Fruit fly (Drosophila melanogaster) whole organism, prepupa: ENCODE measurements around the gene tbc.

Experiments
- Blimp-1 ChIP-seq: fragments of 200-800 bp; sonication (Bioruptor generic); optimal IDR thresholded peaks from 3 replicates; lab custom pipeline; 2017; ENCODE audit warnings: missing biosample characterization, missing genetic modification characterization, mild to moderate bottlenecking, moderate library complexity, missing genetic modification reagents
- CG10631 ChIP-seq: fragments of 200-800 bp; sonication (Bioruptor generic); optimal IDR thresholded peaks from 2 replicates; lab custom pipeline; 2016; ENCODE audit warnings: missing biosample characterization, missing genetic modification characterization
- CG10669 ChIP-seq: fragments of 200-800 bp; sonication (Bioruptor generic); optimal IDR thresholded peaks from 3 replicates; lab custom pipeline; 2018; ENCODE audit warnings: missing biosample characterization, mild to moderate bottlenecking, missing genetic modification characterization, moderate library complexity
- CG11294 ChIP-seq: fragments of 200-800 bp; sonication (Bioruptor generic); IDR thresholded peaks from 2 replicates; pipeline ENCODE4 v1.3.6; 2022; ENCODE audit warnings: missing biosample characterization, missing genetic modification characterization
- CG11762 ChIP-seq: fragments of 200-800 bp; sonication (Bioruptor generic); optimal IDR thresholded peaks from 3 replicates; lab custom pipeline; 2016; ENCODE audit warnings: missing biosample characterization, missing genetic modification characterization; ENCODE audit not compliant: insufficient read depth
- CG11902 ChIP-seq: fragments of 200-800 bp; sonication (Bioruptor generic); optimal IDR thresholded peaks from 3 replicates; lab custom pipeline; 2016; ENCODE audit warnings: missing biosample characterization, missing genetic modification characterization
- CG15336 ChIP-seq: fragments of 200-800 bp; sonication (Bioruptor generic); IDR thresholded peaks from 2 replicates; pipeline ENCODE4 v1.3.6; 2022; ENCODE audit warnings: missing biosample characterization, missing genetic modification characterization
- CG1621 ChIP-seq: fragments of 200-800 bp; sonication (Bioruptor generic); optimal IDR thresholded peaks from 3 replicates; lab custom pipeline; 2018; ENCODE audit warnings: missing biosample characterization, mild to moderate bottlenecking, missing genetic modification characterization
- CG16779 ChIP-seq: fragments of 200-800 bp; sonication (Bioruptor generic); optimal IDR thresholded peaks from 3 replicates; lab custom pipeline; 2017; ENCODE audit warnings: missing biosample characterization, mild to moderate bottlenecking, missing genetic modification characterization
- CG3032 ChIP-seq: fragments of 200-800 bp; optimal IDR thresholded peaks from 2 replicates; lab custom pipeline; 2019; ENCODE audit warnings: missing biosample characterization, mild to moderate bottlenecking, missing genetic modification characterization, moderate library complexity
- CG32006 ChIP-seq: fragments of 200-800 bp; sonication (Bioruptor generic); optimal IDR thresholded peaks from 3 replicates; lab custom pipeline; 2017; ENCODE audit warnings: missing biosample characterization, mild to moderate bottlenecking, missing genetic modification characterization
- CG34406 ChIP-seq: fragments of 200-800 bp; sonication (Bioruptor generic); optimal IDR thresholded peaks from 3 replicates; lab custom pipeline; 2016; ENCODE audit warnings: missing biosample characterization, missing genetic modification characterization
- CG3919 ChIP-seq: fragments of 200-800 bp; sonication (Bioruptor generic); optimal IDR thresholded peaks from 3 replicates; lab custom pipeline; 2016; ENCODE audit warnings: missing biosample characterization, missing genetic modification characterization
- CG4318 ChIP-seq: fragments of 200-800 bp; sonication (Bioruptor generic); optimal IDR thresholded peaks from 3 replicates; lab custom pipeline; 2017; ENCODE audit warnings: missing biosample characterization, mild to moderate bottlenecking, missing genetic modification characterization
- CG6276 ChIP-seq: fragments of 200-800 bp; sonication (Bioruptor generic); optimal IDR thresholded peaks from 2 replicates; lab custom pipeline; 2017; ENCODE audit warnings: missing biosample characterization, mild to moderate bottlenecking, missing genetic modification characterization
- CG6792 ChIP-seq: fragments of 200-800 bp; sonication (Bioruptor generic); optimal IDR thresholded peaks from 3 replicates; lab custom pipeline; 2016; ENCODE audit warnings: missing biosample characterization, missing genetic modification characterization
- CG6808 ChIP-seq: fragments of 200-800 bp; sonication (Bioruptor generic); optimal IDR thresholded peaks from 3 replicates; lab custom pipeline; 2017; ENCODE audit warnings: missing biosample characterization, missing genetic modification characterization, mild to moderate bottlenecking, moderate library complexity, missing genetic modification reagents
- CG6854 ChIP-seq: fragments of 200-800 bp; sonication (Bioruptor generic); optimal IDR thresholded peaks from 2 replicates; lab custom pipeline; 2017; ENCODE audit warnings: missing biosample characterization, mild to moderate bottlenecking, missing genetic modification characterization
- CG7368 ChIP-seq: fragments of 200-800 bp; sonication (Bioruptor generic); optimal IDR thresholded peaks from 3 replicates; lab custom pipeline; 2016; ENCODE audit warnings: missing biosample characterization, missing genetic modification characterization
- CG8319 ChIP-seq: fragments of 200-800 bp; sonication (Bioruptor generic); optimal IDR thresholded peaks from 3 replicates; lab custom pipeline; 2016; ENCODE audit warnings: missing biosample characterization, missing genetic modification characterization
- CG8632 ChIP-seq: fragments of 200-800 bp; sonication (Bioruptor generic); optimal IDR thresholded peaks from 3 replicates; lab custom pipeline; 2016; ENCODE audit warnings: missing biosample characterization, missing genetic modification characterization
- Eip75B ChIP-seq: fragments of 200-800 bp; sonication (Bioruptor generic); optimal IDR thresholded peaks from 3 replicates; lab custom pipeline; 2016; ENCODE audit warnings: missing biosample characterization, missing genetic modification characterization
- Eip78C ChIP-seq: fragments of 200-800 bp; sonication (Bioruptor generic); peaks from one replicate; lab custom pipeline; 2016; ENCODE audit warnings: missing biosample characterization, missing genetic modification characterization
- Hr38 ChIP-seq: sonication (Bioruptor generic); optimal IDR thresholded peaks from 2 replicates; lab custom pipeline; 2016; ENCODE audit warnings: missing biosample characterization, missing genetic modification characterization
- Lpt ChIP-seq: fragments of 200-800 bp; sonication (Bioruptor generic); optimal IDR thresholded peaks from 3 replicates; lab custom pipeline; 2016; ENCODE audit warnings: missing biosample characterization, missing genetic modification characterization
- Met ChIP-seq: fragments of 200-800 bp; sonication (Bioruptor generic); optimal IDR thresholded peaks from 3 replicates; lab custom pipeline; 2016; ENCODE audit warnings: missing biosample characterization, missing genetic modification characterization
- OdsH ChIP-seq: fragments of 200-800 bp; sonication (Bioruptor generic); optimal IDR thresholded peaks from 3 replicates; lab custom pipeline; 2016; ENCODE audit warnings: missing biosample characterization, missing genetic modification characterization
- Smox ChIP-seq: fragments of 200-800 bp; sonication (Bioruptor generic); optimal IDR thresholded peaks from 3 replicates; lab custom pipeline; 2016; ENCODE audit warnings: missing biosample characterization, missing genetic modification characterization
- Sox102F ChIP-seq: fragments of 200-800 bp; sonication (Bioruptor generic); optimal IDR thresholded peaks from 2 replicates; lab custom pipeline; 2016; ENCODE audit warnings: missing biosample characterization, mild to moderate bottlenecking, missing genetic modification characterization
- achi ChIP-seq: fragments of 200-800 bp; sonication (Bioruptor generic); optimal IDR thresholded peaks from 3 replicates; lab custom pipeline; 2016; ENCODE audit warnings: missing biosample characterization, missing genetic modification characterization
- cyc ChIP-seq: fragments of 200-800 bp; sonication (Bioruptor generic); optimal IDR thresholded peaks from 3 replicates; lab custom pipeline; 2016; ENCODE audit warnings: missing biosample characterization, missing genetic modification characterization
- dac ChIP-seq: fragments of 200-800 bp; sonication (Bioruptor generic); optimal IDR thresholded peaks from 2 replicates; lab custom pipeline; 2017; ENCODE audit warnings: missing biosample characterization, mild to moderate bottlenecking, missing genetic modification characterization
- dsx ChIP-seq: fragments of 200-800 bp; optimal IDR thresholded peaks from 3 replicates; lab custom pipeline; 2019; ENCODE audit warnings: missing biosample characterization, mild to moderate bottlenecking, missing genetic modification characterization, moderate library complexity; ENCODE audit not compliant: poor library complexity, severe bottlenecking
- esn ChIP-seq: fragments of 200-800 bp; sonication (Bioruptor generic); optimal IDR thresholded peaks from 2 replicates; lab custom pipeline; 2016; ENCODE audit warnings: missing biosample characterization, mild to moderate bottlenecking, missing genetic modification characterization, moderate library complexity
- fd59A ChIP-seq: fragments of 200-800 bp; sonication (Bioruptor generic); optimal IDR thresholded peaks from 2 replicates; lab custom pipeline; 2017; ENCODE audit warnings: missing biosample characterization, mild to moderate bottlenecking, missing genetic modification characterization, missing genetic modification reagents
- fd85E ChIP-seq: fragments of 200-800 bp; sonication (Bioruptor generic); optimal IDR thresholded peaks from 3 replicates; lab custom pipeline; 2016; ENCODE audit warnings: missing biosample characterization, missing genetic modification characterization
- fkh ChIP-seq: fragments of 200-800 bp; sonication (Bioruptor generic); optimal IDR thresholded peaks from 3 replicates; lab custom pipeline; 2017; ENCODE audit warnings: missing biosample characterization, mild to moderate bottlenecking, missing genetic modification characterization, moderate library complexity
- lz ChIP-seq: fragments of 200-800 bp; sonication (Bioruptor generic); optimal IDR thresholded peaks from 3 replicates; lab custom pipeline; 2016; ENCODE audit warnings: missing biosample characterization, missing genetic modification characterization
- net ChIP-seq: fragments of 200-800 bp; sonication (Bioruptor generic); optimal IDR thresholded peaks from 3 replicates; lab custom pipeline; 2016; ENCODE audit warnings: missing biosample characterization, missing genetic modification characterization
- pdm3 ChIP-seq: fragments of 200-800 bp; sonication (Bioruptor generic); optimal IDR thresholded peaks from 3 replicates; lab custom pipeline; 2016; ENCODE audit warnings: missing biosample characterization, missing genetic modification characterization
- spab ChIP-seq: fragments of 200-800 bp; sonication (Bioruptor generic); optimal IDR thresholded peaks from 2 replicates; lab custom pipeline; 2017; ENCODE audit warnings: missing biosample characterization, mild to moderate bottlenecking, missing genetic modification characterization, missing genetic modification reagents
- ss ChIP-seq, 2 experiments: fragments of 200-800 bp; sonication (Bioruptor generic); optimal IDR thresholded peaks; 2 replicates in 1 of 2; 3 replicates in 1 of 2; lab custom pipeline; 2017 to 2018; ENCODE audit warnings: mild to moderate bottlenecking in 2 of 2, missing biosample characterization in 2 of 2, missing genetic modification characterization in 2 of 2, moderate library complexity in 1 of 2
- svp ChIP-seq: fragments of 200-800 bp; sonication (Bioruptor generic); peaks from one replicate; lab custom pipeline; 2016; ENCODE audit warnings: missing biosample characterization, missing genetic modification characterization
- topi ChIP-seq: fragments of 200-800 bp; sonication (Bioruptor generic); optimal IDR thresholded peaks from 3 replicates; lab custom pipeline; 2016; ENCODE audit warnings: missing biosample characterization, missing genetic modification characterization
- vri ChIP-seq: fragments of 200-800 bp; sonication (Bioruptor generic); optimal IDR thresholded peaks from 3 replicates; lab custom pipeline; 2016; ENCODE audit warnings: missing biosample characterization, mild to moderate bottlenecking, missing genetic modification characterization

tbc gene

DNA sequence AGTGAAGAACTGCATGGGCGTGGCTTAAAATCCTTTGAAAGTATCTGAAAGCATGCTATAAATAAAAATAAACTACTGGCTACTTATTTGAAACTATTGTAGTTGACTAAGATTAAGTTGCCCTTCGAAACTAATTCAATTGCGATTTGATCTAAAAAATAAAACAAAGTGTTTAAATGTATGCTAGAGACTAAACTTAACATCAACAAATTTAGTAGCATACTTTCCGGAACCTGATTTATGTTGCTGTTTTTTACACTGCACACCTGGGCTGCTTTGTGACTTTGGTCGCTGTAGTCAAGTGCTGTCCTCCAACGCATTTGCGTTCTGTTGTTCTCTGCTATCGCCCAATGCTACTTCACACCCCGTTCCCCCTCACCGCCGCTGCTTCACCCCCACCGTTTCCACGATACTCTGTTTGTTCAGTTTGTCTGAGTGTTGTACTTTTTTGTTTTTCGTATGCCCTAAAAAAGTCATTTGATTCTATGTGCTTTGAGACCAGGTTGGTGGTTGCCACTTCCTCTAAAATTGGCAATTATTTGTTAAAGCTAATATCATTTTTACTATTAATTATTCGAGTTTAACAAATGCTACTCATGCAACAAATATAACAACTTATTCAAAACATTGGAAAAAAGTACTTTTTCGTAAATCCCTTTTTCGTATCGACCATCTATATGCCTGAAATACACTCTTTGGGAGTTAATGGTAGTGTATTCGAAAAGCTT, 53.8 kb downstream of the tbc start (continued):
- TF ChIP-seq fd85E (no peak), Eip75B (peak; percentile 37), Sox102F (GFP tag; lab: Kevin White, UChicago) (peak; percentile 57), esn (GFP tag; lab: Kevin White, UChicago) (peak; percentile 66), CG6854 (GFP tag; lab: Kevin White, UChicago) (no peak), Met (GFP tag; lab: Kevin White, UChicago) (peak; percentile 68), Lpt (GFP tag; lab: Kevin White, UChicago) (no peak), CG8319 (no peak), CG6276 (GFP tag; lab: Kevin White, UChicago) (peak; percentile 18), CG6808 (GFP tag; lab: Kevin White, UChicago) (peak; percentile 9), CG4318 (GFP tag; lab: Kevin White, UChicago) (no peak), CG10631 (GFP tag; lab: Kevin White, UChicago) (peak; percentile 50)

DNA sequence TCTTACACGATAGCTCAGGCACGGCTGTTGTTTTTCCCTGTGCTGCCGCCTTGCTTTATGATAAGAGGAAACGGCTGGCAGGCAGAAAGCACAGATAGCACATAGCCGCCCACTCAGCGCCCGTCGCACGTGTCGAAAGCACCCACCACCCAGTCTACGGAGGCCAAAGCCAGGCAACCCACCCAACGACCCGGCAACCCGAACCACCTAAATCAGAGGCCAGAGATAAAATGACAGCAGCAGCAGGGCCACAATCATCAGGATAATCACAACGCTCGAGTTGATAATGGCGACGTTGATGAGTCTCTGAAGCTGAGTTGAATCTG, 54.3 kb downstream of the tbc start:
- TF ChIP-seq Met (GFP tag; lab: Kevin White, UChicago), result peak; percentile 7
- no peak for TF ChIP-seq dac (GFP tag; lab: Kevin White, UChicago)
- TF ChIP-seq dsx (GFP tag; lab: Kevin White, UChicago), result no peak
- peak; percentile 98 for TF ChIP-seq svp (GFP tag; lab: Kevin White, UChicago)
- TF ChIP-seq Eip78C (GFP tag; lab: Kevin White, UChicago), result no peak
- TF ChIP-seq Lpt (GFP tag; lab: Kevin White, UChicago), result no peak
- TF ChIP-seq CG32006 (GFP tag; lab: Kevin White, UChicago), result peak; percentile 2
- TF ChIP-seq CG3032 (tag; lab: Kevin White, UChicago), result no peak
- TF ChIP-seq esn (GFP tag; lab: Kevin White, UChicago), result no peak
- TF ChIP-seq CG3919 (GFP tag; lab: Kevin White, UChicago), result no peak
- no peak for TF ChIP-seq Hr38 (GFP tag; lab: Kevin White, UChicago)
- no peak for TF ChIP-seq CG16779
- no peak for TF ChIP-seq spab
- no peak for TF ChIP-seq Smox (GFP tag; lab: Kevin White, UChicago)
- TF ChIP-seq Sox102F (GFP tag; lab: Kevin White, UChicago), result no peak
- TF ChIP-seq pdm3, result no peak
- TF ChIP-seq fd59A (GFP tag; lab: Kevin White, UChicago), result no peak
- no peak for TF ChIP-seq topi
- TF ChIP-seq CG6276 (GFP tag; lab: Kevin White, UChicago), result no peak
- no peak for TF ChIP-seq CG4318 (GFP tag; lab: Kevin White, UChicago)
- no peak for TF ChIP-seq CG10669 (GFP tag; lab: Kevin White, UChicago)
- no peak for TF ChIP-seq fkh
- TF ChIP-seq Eip75B, result no peak
- no peak for TF ChIP-seq CG11294 (GFP tag; lab: Robert Waterston, UW)
- TF ChIP-seq lz (GFP tag; lab: Kevin White, UChicago), result no peak
- TF ChIP-seq CG7368 (GFP tag; lab: Kevin White, UChicago), result no peak
- no peak for TF ChIP-seq achi (GFP tag; lab: Kevin White, UChicago)

DNA sequence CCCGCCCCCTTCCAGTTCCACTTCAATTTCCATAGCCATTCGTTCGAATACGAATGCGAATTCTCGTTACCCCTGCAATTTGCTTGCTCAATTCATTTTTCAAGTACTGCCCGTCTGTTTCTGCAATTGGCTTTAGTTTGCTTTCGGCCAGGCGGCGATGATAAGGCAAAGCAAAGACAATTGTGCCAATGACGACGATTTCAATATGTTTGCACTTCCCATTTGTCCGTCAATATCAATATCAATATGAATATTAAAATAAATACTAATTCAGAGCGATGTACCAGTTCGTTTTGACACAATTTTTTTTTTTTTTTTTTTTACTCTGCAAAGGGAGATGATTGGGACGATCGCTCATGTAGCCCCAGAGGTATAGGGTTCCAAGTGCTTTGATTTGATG, 56.8 kb downstream of the tbc start:
- TF ChIP-seq Lpt (GFP tag; lab: Kevin White, UChicago), result no peak
- no peak for TF ChIP-seq spab
- TF ChIP-seq OdsH (GFP tag; lab: Kevin White, UChicago), result no peak
- TF ChIP-seq CG7368 (GFP tag; lab: Kevin White, UChicago), result no peak
- peak; percentile 21 for TF ChIP-seq CG6792 (GFP tag; lab: Kevin White, UChicago)
- no peak for TF ChIP-seq topi
- no peak for TF ChIP-seq net (GFP tag; lab: Kevin White, UChicago)
- no peak for TF ChIP-seq CG6276 (GFP tag; lab: Kevin White, UChicago)
- TF ChIP-seq cyc (GFP tag; lab: Kevin White, UChicago), result no peak
- peak; percentile 82 for TF ChIP-seq Eip78C (GFP tag; lab: Kevin White, UChicago)
- no peak for TF ChIP-seq CG4318 (GFP tag; lab: Kevin White, UChicago)
- TF ChIP-seq CG8632 (GFP tag; lab: Kevin White, UChicago), result peak; percentile 27
- TF ChIP-seq CG11294 (GFP tag; lab: Robert Waterston, UW), result no peak
- no peak for TF ChIP-seq Blimp-1 (GFP tag; lab: Kevin White, UChicago)
- no peak for TF ChIP-seq CG15336
- peak; percentile 35 for TF ChIP-seq CG34406
- TF ChIP-seq CG6808 (GFP tag; lab: Kevin White, UChicago), result no peak
- TF ChIP-seq CG11902 (GFP tag; lab: Kevin White, UChicago), result no peak
- TF ChIP-seq CG32006 (GFP tag; lab: Kevin White, UChicago), result no peak
- TF ChIP-seq vri (GFP tag; lab: Kevin White, UChicago), result peak; percentile 37
- TF ChIP-seq CG3919 (GFP tag; lab: Kevin White, UChicago), result no peak
- TF ChIP-seq dsx (GFP tag; lab: Kevin White, UChicago), result no peak
- TF ChIP-seq CG3032 (tag; lab: Kevin White, UChicago), result no peak
- TF ChIP-seq CG1621 (tag; lab: Kevin White, UChicago), result no peak
- no peak for TF ChIP-seq ss (GFP tag; optimal IDR thresholded peaks at IDR 0.05; lab: Kevin White, UChicago)
- no peak for TF ChIP-seq CG11762 (GFP tag; lab: Kevin White, UChicago)
- TF ChIP-seq Sox102F (GFP tag; lab: Kevin White, UChicago), result peak; percentile 19
